Fruit fly (Drosophila melanogaster): ENCODE data around the gene Smyd5.

DNA sequence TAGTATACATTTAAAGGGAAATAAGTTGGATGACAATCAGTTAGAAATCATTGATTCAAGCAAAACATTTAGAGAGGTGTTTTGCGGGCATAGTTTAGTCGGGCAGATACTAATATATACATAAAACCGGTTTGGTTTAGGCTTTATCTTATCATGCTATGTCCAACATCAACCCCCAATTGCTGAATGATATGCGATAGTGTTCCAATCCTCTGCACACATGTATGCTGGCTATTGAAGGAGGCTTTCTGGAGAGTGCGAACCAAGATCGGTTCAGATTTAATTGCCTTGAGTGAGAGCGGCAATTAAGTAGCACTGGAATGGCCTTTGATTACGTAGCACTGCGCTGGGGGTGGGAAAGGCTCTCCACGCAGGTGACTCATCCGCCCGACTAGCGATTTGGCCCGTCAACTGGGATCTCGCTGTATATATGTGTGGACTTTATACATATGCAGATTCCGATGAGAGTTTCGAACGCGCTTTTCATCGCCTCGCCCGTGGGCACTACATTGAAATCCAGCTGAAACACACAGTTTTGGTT, 49.5 kb upstream of the Smyd5 start:
- TF ChIP-seq Sin3A (optimal IDR thresholded peaks at IDR 0.05) (no peak), h (optimal IDR thresholded peaks at IDR 0.05) (no peak), insv (optimal IDR thresholded peaks at IDR 0.05) (no peak), ttk (optimal IDR thresholded peaks at IDR 0.05) (no peak), Myc (optimal IDR thresholded peaks at IDR 0.05) (no peak), psq (optimal IDR thresholded peaks at IDR 0.05) (no peak)

All from Kc167 (cell line).